Worm (Caenorhabditis elegans) whole organism, L2 larva: ENCODE data around the gene sre-5.
A peak's percentile ranks its signal among the peaks of the same experiment; 100 is the strongest.

Experiments used
- C34F6.9 ChIP-seq: fragments of 150-350 bp; optimal IDR thresholded peaks from 2 replicates; lab custom pipeline; 2014; ENCODE audit warnings: missing biosample characterization, missing genetic modification characterization
- F13H6.1 ChIP-seq: sonication (generic microtip); optimal IDR thresholded peaks from 2 replicates; lab custom pipeline; 2016; ENCODE audit warnings: missing genetic modification characterization, missing compliant biosample characterization
- R02D3.7 ChIP-seq: fragments of 150-350 bp; optimal IDR thresholded peaks from 2 replicates; lab custom pipeline; 2014; ENCODE audit warnings: missing biosample characterization, missing genetic modification characterization
- Y55F3AM.14 ChIP-seq: fragments of 200-800 bp; sonication (Bioruptor generic); optimal IDR thresholded peaks from 2 replicates; lab custom pipeline; 2018; ENCODE audit warnings: mild to moderate bottlenecking, missing genetic modification characterization, missing compliant biosample characterization
- alr-1 ChIP-seq: fragments of 150-350 bp; optimal IDR thresholded peaks from 2 replicates; lab custom pipeline; 2014; ENCODE audit warnings: missing biosample characterization, missing genetic modification characterization
- aly-2 ChIP-seq: fragments of 150-350 bp; optimal IDR thresholded peaks from 2 replicates; lab custom pipeline; 2014; ENCODE audit warnings: missing biosample characterization, missing genetic modification characterization
- blmp-1 ChIP-seq: sonication (generic microtip); optimal IDR thresholded peaks from 2 replicates; lab custom pipeline; 2017; ENCODE audit warnings: missing genetic modification characterization, mild to moderate bottlenecking, missing compliant biosample characterization, antibody characterized with exemption, moderate library complexity; ENCODE audit not compliant: insufficient read depth
- ceh-16 ChIP-seq: fragments of 150-350 bp; optimal IDR thresholded peaks from 2 replicates; lab custom pipeline; 2014; ENCODE audit warnings: missing biosample characterization, missing genetic modification characterization
- ceh-82 ChIP-seq: fragments of 150-350 bp; optimal IDR thresholded peaks from 2 replicates; lab custom pipeline; 2014; ENCODE audit warnings: missing biosample characterization, missing genetic modification characterization
- crh-2 ChIP-seq: sonication (generic microtip); optimal IDR thresholded peaks from 2 replicates; lab custom pipeline; 2017; ENCODE audit warnings: missing biosample characterization, missing genetic modification characterization
- dmd-4 ChIP-seq: sonication (generic microtip); optimal IDR thresholded peaks from 2 replicates; lab custom pipeline; 2017; ENCODE audit warnings: missing biosample characterization, missing genetic modification characterization
- egl-27 ChIP-seq: sonication (generic microtip); optimal IDR thresholded peaks from 3 replicates; lab custom pipeline; 2017; ENCODE audit warnings: missing biosample characterization, missing genetic modification reagents, missing genetic modification characterization
- elt-3 ChIP-seq: sonication (generic microtip); optimal IDR thresholded peaks from 2 replicates; lab custom pipeline; 2017; ENCODE audit warnings: missing biosample characterization, missing genetic modification characterization
- fos-1 ChIP-seq: fragments of 150-350 bp; optimal IDR thresholded peaks from 2 replicates; lab custom pipeline; 2014; ENCODE audit warnings: missing biosample characterization, missing genetic modification characterization
- gmeb-1 ChIP-seq: fragments of 150-350 bp; optimal IDR thresholded peaks from 2 replicates; lab custom pipeline; 2014; ENCODE audit warnings: missing biosample characterization, missing genetic modification characterization
- lin-11 ChIP-seq: fragments of 150-350 bp; sonication (generic microtip); optimal IDR thresholded peaks from 2 replicates; lab custom pipeline; 2014; ENCODE audit warnings: missing biosample characterization, missing genetic modification characterization, inconsistent platforms, mixed read lengths
- lin-13 ChIP-seq: fragments of 150-350 bp; optimal IDR thresholded peaks from 2 replicates; lab custom pipeline; 2014; ENCODE audit warnings: missing biosample characterization, missing genetic modification reagents, missing genetic modification characterization
- lin-39 ChIP-seq: fragments of 150-350 bp; optimal IDR thresholded peaks from 2 replicates; lab custom pipeline; 2014; ENCODE audit warnings: missing biosample characterization, missing genetic modification reagents, missing genetic modification characterization
- lsy-2 ChIP-seq, 2 experiments: fragments of 150-350 bp in 1 of 2; sonication (generic microtip) in 1 of 2; optimal IDR thresholded peaks; 2 replicates each; lab custom pipeline; 2014 to 2017; ENCODE audit warnings: missing biosample characterization in 2 of 2, missing genetic modification characterization in 2 of 2
- mab-5 ChIP-seq: fragments of 150-350 bp; optimal IDR thresholded peaks from 2 replicates; lab custom pipeline; 2014; ENCODE audit warnings: missing biosample characterization, missing genetic modification characterization
- mbf-1 ChIP-seq: sonication (generic microtip); optimal IDR thresholded peaks from 2 replicates; lab custom pipeline; 2017; ENCODE audit warnings: missing biosample characterization, missing genetic modification characterization
- mdl-1 ChIP-seq, 2 experiments: fragments of 150-350 bp in 1 of 2; sonication (generic microtip) in 1 of 2; optimal IDR thresholded peaks; 2 replicates each; lab custom pipeline; 2017; ENCODE audit warnings: missing biosample characterization in 2 of 2, missing genetic modification characterization in 2 of 2
- nhr-10 ChIP-seq: sonication (generic microtip); optimal IDR thresholded peaks from 2 replicates; lab custom pipeline; 2017; ENCODE audit warnings: missing biosample characterization, missing genetic modification characterization
- nhr-11 ChIP-seq: fragments of 150-350 bp; optimal IDR thresholded peaks from 2 replicates; lab custom pipeline; 2014; ENCODE audit warnings: missing biosample characterization, missing genetic modification characterization
- nhr-129 ChIP-seq: fragments of 150-350 bp; optimal IDR thresholded peaks from 2 replicates; lab custom pipeline; 2014; ENCODE audit warnings: missing biosample characterization, missing genetic modification characterization
- nhr-21 ChIP-seq: fragments of 150-350 bp; optimal IDR thresholded peaks from 2 replicates; lab custom pipeline; 2014; ENCODE audit warnings: missing biosample characterization, missing genetic modification characterization
- nhr-23 ChIP-seq: fragments of 150-350 bp; optimal IDR thresholded peaks from 2 replicates; lab custom pipeline; 2014; ENCODE audit warnings: missing biosample characterization, missing genetic modification reagents, missing genetic modification characterization
- nhr-237 ChIP-seq: fragments of 150-350 bp; optimal IDR thresholded peaks from 2 replicates; lab custom pipeline; 2014; ENCODE audit warnings: missing biosample characterization, missing genetic modification characterization
- nhr-25 ChIP-seq: fragments of 150-350 bp; sonication (generic microtip); optimal IDR thresholded peaks from 3 replicates; lab custom pipeline; 2014; ENCODE audit warnings: missing biosample characterization, missing genetic modification characterization
- nhr-6 ChIP-seq: fragments of 150-350 bp; optimal IDR thresholded peaks from 2 replicates; lab custom pipeline; 2014; ENCODE audit warnings: missing biosample characterization, missing genetic modification characterization
- sem-4 ChIP-seq: fragments of 150-350 bp; optimal IDR thresholded peaks from 2 replicates; lab custom pipeline; 2014; ENCODE audit warnings: missing biosample characterization, missing genetic modification reagents, missing genetic modification characterization
- skn-1 ChIP-seq: sonication (generic microtip); optimal IDR thresholded peaks from 2 replicates; lab custom pipeline; 2017; ENCODE audit warnings: missing biosample characterization, missing genetic modification characterization
- sma-3 ChIP-seq: sonication (generic microtip); optimal IDR thresholded peaks from 2 replicates; lab custom pipeline; 2016; ENCODE audit warnings: missing genetic modification reagents, missing genetic modification characterization, missing compliant biosample characterization
- sma-9 ChIP-seq, 2 experiments: fragments of 150-350 bp in 1 of 2; sonication (generic microtip) in 1 of 2; optimal IDR thresholded peaks; 2 replicates each; lab custom pipeline; 2014 to 2016; ENCODE audit warnings: missing genetic modification characterization in 2 of 2, mild to moderate bottlenecking in 1 of 2, missing biosample characterization in 1 of 2, missing compliant biosample characterization in 1 of 2, missing genetic modification reagents in 1 of 2, moderate library complexity in 1 of 2
- snpc-4 ChIP-seq: fragments of 150-350 bp; optimal IDR thresholded peaks from 2 replicates; lab custom pipeline; 2014; ENCODE audit warnings: missing biosample characterization, missing genetic modification characterization
- unc-39 ChIP-seq: fragments of 150-350 bp; optimal IDR thresholded peaks from 2 replicates; lab custom pipeline; 2014; ENCODE audit warnings: missing biosample characterization, missing genetic modification characterization
- unc-55 ChIP-seq: fragments of 150-350 bp; sonication (generic microtip); optimal IDR thresholded peaks from 3 replicates; lab custom pipeline; 2014; ENCODE audit warnings: missing biosample characterization, missing genetic modification reagents, missing genetic modification characterization
- unc-62 ChIP-seq: fragments of 150-350 bp; optimal IDR thresholded peaks from 2 replicates; lab custom pipeline; 2014; ENCODE audit warnings: missing biosample characterization, missing genetic modification reagents, missing genetic modification characterization
- zag-1 ChIP-seq: fragments of 150-350 bp; optimal IDR thresholded peaks from 2 replicates; lab custom pipeline; 2014; ENCODE audit warnings: missing biosample characterization, missing genetic modification characterization
- ztf-1 ChIP-seq: fragments of 200-800 bp; sonication (Bioruptor generic); conservative IDR thresholded peaks from 2 replicates; pipeline ENCODE4 v1.3.6; 2022; ENCODE audit warnings: missing genetic modification characterization, missing compliant biosample characterization
- ztf-11 ChIP-seq: sonication (generic microtip); optimal IDR thresholded peaks from 2 replicates; lab custom pipeline; 2017; ENCODE audit warnings: missing biosample characterization, missing genetic modification characterization

Gene sre-5

ce11 chrIV:3564901-3565300 is at the start of gene sre-5:
sre-5 (plus strand) TSS chrIV:3565201.
- TF ChIP-seq ztf-1 (GFP tag; lab: Robert Waterston, UW) (no peak), crh-2 (tag; lab: Kevin White, UChicago) (no peak), mab-5 (tag; lab: Kevin White, UChicago) (no peak)

- peak; percentile 22 for TF ChIP-seq snpc-4 (tag; lab: Kevin White, UChicago)
- no peak for TF ChIP-seq R02D3.7 (tag; lab: Kevin White, UChicago)
- peak; percentile 13 for TF ChIP-seq lin-13
- no peak for TF ChIP-seq gmeb-1
- TF ChIP-seq lsy-2 (tag; optimal IDR thresholded peaks at IDR 0.05; lab: Kevin White, UChicago) = peak in 1 of 2 experiments; percentile 60
- TF ChIP-seq sma-3 (GFP tag; lab: Kevin White, UChicago) = no peak
- no peak for TF ChIP-seq nhr-21 (tag; lab: Kevin White, UChicago)
- peak; percentile 72 for TF ChIP-seq nhr-129 (tag; lab: Kevin White, UChicago)
- TF ChIP-seq F13H6.1 (tag; lab: Kevin White, UChicago) = peak; percentile 86
- peak in 1 of 2 experiments; percentile 14 for TF ChIP-seq mdl-1 (tag; optimal IDR thresholded peaks at IDR 0.05; lab: Kevin White, UChicago)
- TF ChIP-seq ztf-11 (tag; lab: Kevin White, UChicago) = no peak
- peak; percentile 63 for TF ChIP-seq lin-11
- TF ChIP-seq zag-1 (tag; lab: Kevin White, UChicago) = peak; percentile 45
- TF ChIP-seq sem-4 = no peak
- TF ChIP-seq C34F6.9 = peak; percentile 78
- TF ChIP-seq crh-2 (tag; lab: Kevin White, UChicago) = peak; percentile 69
- peak; percentile 86 for TF ChIP-seq fos-1 (tag; lab: Kevin White, UChicago)
- TF ChIP-seq unc-55 (GFP tag; lab: Kevin White, UChicago) = peak; percentile 83
Observed at ce11 chrIV:3515412-3516046, 49.5 kb upstream of the sre-5 start.

DNA sequence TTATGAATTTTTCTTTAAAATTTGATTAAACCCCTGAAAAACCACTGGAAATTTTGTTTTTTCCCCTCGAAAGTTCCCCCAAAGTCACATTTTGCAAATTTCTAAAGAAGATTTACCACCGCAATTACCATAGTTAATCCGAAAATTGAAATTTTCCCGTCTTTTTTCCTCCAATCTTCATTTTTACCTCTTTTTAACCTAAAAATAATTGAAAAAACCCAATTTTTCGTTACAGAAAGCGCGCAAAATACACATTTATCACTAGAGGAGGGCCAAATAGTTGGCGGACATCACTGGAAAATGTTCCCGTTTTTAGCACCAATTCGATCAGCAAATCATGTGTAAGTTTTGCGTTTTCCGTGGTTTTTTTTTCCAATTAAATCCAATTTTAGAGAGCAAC is 48.4 kb upstream of the sre-5 start, which contains the start of gene unc-33:
TSS of gene unc-33 (plus strand) at position 301 of the 400 bp plus-strand sequence.
- TF ChIP-seq nhr-10 (tag; lab: Kevin White, UChicago) (no peak), nhr-25 (tag; lab: Kevin White, UChicago) (no peak), F13H6.1 (tag; lab: Kevin White, UChicago) (no peak), sma-3 (GFP tag; lab: Kevin White, UChicago) (no peak), aly-2 (tag; lab: Kevin White, UChicago) (no peak), unc-39 (tag; lab: Kevin White, UChicago) (no peak), gmeb-1 (no peak), lin-39 (tag; lab: Kevin White, UChicago) (no peak), ceh-16 (tag; lab: Kevin White, UChicago) (no peak), R02D3.7 (tag; lab: Kevin White, UChicago) (no peak), lin-11 (no peak), nhr-237 (no peak), mbf-1 (no peak), nhr-129 (tag; lab: Kevin White, UChicago) (no peak), unc-62 (GFP tag; lab: Kevin White, UChicago) (no peak), unc-55 (GFP tag; lab: Kevin White, UChicago) (no peak), lin-13 (no peak), nhr-11 (tag; lab: Kevin White, UChicago) (no peak), nhr-6 (tag; lab: Kevin White, UChicago) (no peak), mdl-1 (tag; optimal IDR thresholded peaks at IDR 0.05; lab: Kevin White, UChicago) (no peak)

ce11 chrIV:3517582-3517981 is 47.4 kb upstream of the sre-5 start:
- TF ChIP-seq nhr-21 (tag; lab: Kevin White, UChicago) = no peak
- TF ChIP-seq alr-1 (tag; lab: Kevin White, UChicago) = no peak
- TF ChIP-seq crh-2 (tag; lab: Kevin White, UChicago) = no peak
- TF ChIP-seq mab-5 (tag; lab: Kevin White, UChicago) = no peak
- TF ChIP-seq sem-4 = no peak
- no peak for TF ChIP-seq ceh-82
- TF ChIP-seq ceh-16 (tag; lab: Kevin White, UChicago) = no peak
- no peak for TF ChIP-seq unc-39 (tag; lab: Kevin White, UChicago)
- TF ChIP-seq nhr-10 (tag; lab: Kevin White, UChicago) = no peak
- TF ChIP-seq nhr-11 (tag; lab: Kevin White, UChicago) = no peak

DNA sequence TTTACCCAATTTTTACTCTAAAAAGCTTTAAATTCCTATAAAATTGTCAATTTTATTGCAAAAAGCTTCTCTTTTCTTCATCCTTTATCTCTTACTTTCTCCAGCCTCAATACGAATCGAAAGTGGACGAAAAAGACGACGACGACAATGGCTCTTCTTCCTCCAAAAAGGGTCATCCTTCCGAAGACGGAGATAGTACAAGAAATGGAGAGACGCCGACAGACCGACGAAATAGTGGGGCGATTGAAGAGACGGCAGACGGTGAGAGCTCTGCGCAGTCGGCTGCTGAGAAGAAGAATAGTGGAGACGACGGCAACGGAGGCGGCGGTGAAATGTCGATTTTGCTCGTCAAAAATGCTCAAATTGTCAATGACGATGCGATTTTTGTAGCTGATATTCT is 45.6 kb upstream of the sre-5 start:
- TF ChIP-seq alr-1 (tag; lab: Kevin White, UChicago) (no peak), elt-3 (no peak), mbf-1 (no peak), Y55F3AM.14 (GFP tag; lab: Kevin White, UChicago) (no peak), crh-2 (tag; lab: Kevin White, UChicago) (no peak), mdl-1 (tag; optimal IDR thresholded peaks at IDR 0.05; lab: Kevin White, UChicago) (no peak), nhr-25 (tag; lab: Kevin White, UChicago) (no peak), egl-27 (peak; percentile 35), gmeb-1 (peak; percentile 29), dmd-4 (tag; lab: Kevin White, UChicago) (no peak), nhr-237 (no peak), unc-62 (GFP tag; lab: Kevin White, UChicago) (no peak), nhr-23 (no peak), skn-1 (tag; lab: Kevin White, UChicago) (no peak), R02D3.7 (tag; lab: Kevin White, UChicago) (no peak), nhr-129 (tag; lab: Kevin White, UChicago) (no peak), blmp-1 (tag; lab: Kevin White, UChicago) (no peak), lin-39 (tag; lab: Kevin White, UChicago) (no peak), sma-9 (GFP tag; optimal IDR thresholded peaks at IDR 0.05; lab: Kevin White, UChicago) (peak; percentile 8), sma-9 (tag; optimal IDR thresholded peaks at IDR 0.05; lab: Kevin White, UChicago) (no peak)
